Fruit fly (Drosophila melanogaster) whole organism, embryonic: Measurements from ENCODE around the gene Sirt6.

ENCODE experiments used
- CG10366 ChIP-seq: fragments of 200-800 bp; sonication (Bioruptor generic); IDR thresholded peaks from 2 replicates; pipeline ENCODE4 v1.3.6; 2022; ENCODE audit warnings: missing biosample characterization, missing genetic modification characterization
- CG11247 ChIP-seq: fragments of 200-800 bp; sonication (Bioruptor generic); IDR thresholded peaks from 2 replicates; pipeline ENCODE4 v1.3.6; 2022; ENCODE audit warnings: missing biosample characterization, missing genetic modification characterization
- CG12071 ChIP-seq: fragments of 200-800 bp; sonication (Bioruptor generic); optimal IDR thresholded peaks from 3 replicates; lab custom pipeline; 2018; ENCODE audit warnings: missing biosample characterization, mild to moderate bottlenecking, missing genetic modification characterization
- CG12299 ChIP-seq: fragments of 200-800 bp; sonication (Bioruptor generic); optimal IDR thresholded peaks from 2 replicates; lab custom pipeline; 2018; ENCODE audit warnings: missing biosample characterization, mild to moderate bottlenecking, missing genetic modification characterization
- CG13894 ChIP-seq: fragments of 200-800 bp; sonication (Bioruptor generic); optimal IDR thresholded peaks from 3 replicates; lab custom pipeline; 2018; ENCODE audit warnings: missing biosample characterization, mild to moderate bottlenecking, missing genetic modification characterization, moderate library complexity
- CG16815 ChIP-seq: fragments of 200-800 bp; sonication (Bioruptor generic); optimal IDR thresholded peaks from 3 replicates; lab custom pipeline; 2017; ENCODE audit warnings: missing biosample characterization, mild to moderate bottlenecking, missing genetic modification characterization
- CG17829 ChIP-seq: fragments of 200-800 bp; optimal IDR thresholded peaks from 2 replicates; lab custom pipeline; 2019; ENCODE audit warnings: missing biosample characterization, mild to moderate bottlenecking, missing genetic modification characterization, moderate library complexity
- CG1792 ChIP-seq: fragments of 200-800 bp; sonication (Bioruptor generic); optimal IDR thresholded peaks from 2 replicates; lab custom pipeline; 2016; ENCODE audit warnings: missing biosample characterization, missing genetic modification characterization
- CG2116 ChIP-seq: fragments of 200-800 bp; sonication (Bioruptor generic); optimal IDR thresholded peaks from 3 replicates; lab custom pipeline; 2018; ENCODE audit warnings: missing biosample characterization, mild to moderate bottlenecking, missing genetic modification characterization
- CG3726 ChIP-seq: fragments of 200-800 bp; sonication (Bioruptor generic); IDR thresholded peaks from 3 replicates; pipeline ENCODE4, ENCODE4 v1.3.6; 2022; ENCODE audit warnings: missing biosample characterization, missing genetic modification characterization
- CG3847 ChIP-seq: fragments of 200-800 bp; sonication (Bioruptor generic); IDR thresholded peaks from 2 replicates; pipeline ENCODE4 v1.3.6; 2022; ENCODE audit warnings: missing biosample characterization, missing genetic modification characterization
- CG6765 ChIP-seq: fragments of 200-800 bp; sonication (Bioruptor generic); optimal IDR thresholded peaks from 3 replicates; lab custom pipeline; 2017; ENCODE audit warnings: missing biosample characterization, mild to moderate bottlenecking, missing genetic modification characterization
- CG7928 ChIP-seq: fragments of 200-800 bp; sonication (Bioruptor generic); optimal IDR thresholded peaks from 2 replicates; lab custom pipeline; 2017; ENCODE audit warnings: missing biosample characterization, mild to moderate bottlenecking, missing genetic modification characterization
- CG8089 ChIP-seq: fragments of 200-800 bp; sonication (Bioruptor generic); optimal IDR thresholded peaks from 3 replicates; lab custom pipeline; 2016; ENCODE audit warnings: missing biosample characterization, missing genetic modification characterization
- CTCF ChIP-seq: fragments of 200-800 bp; sonication (Bioruptor generic); optimal IDR thresholded peaks from 2 replicates; lab custom pipeline; 2017; ENCODE audit warnings: missing biosample characterization, mild to moderate bottlenecking, missing genetic modification characterization, moderate library complexity
- Deaf1 ChIP-seq: fragments of 200-800 bp; optimal IDR thresholded peaks from 3 replicates; lab custom pipeline; 2019; ENCODE audit warnings: missing biosample characterization, mild to moderate bottlenecking, missing genetic modification characterization, moderate library complexity
- Dek ChIP-seq: fragments of 200-800 bp; sonication (Bioruptor generic); optimal IDR thresholded peaks from 3 replicates; lab custom pipeline; 2019; ENCODE audit warnings: missing biosample characterization, mild to moderate bottlenecking, missing genetic modification characterization, moderate library complexity
- Ets97D ChIP-seq: fragments of 200-800 bp; sonication (Bioruptor generic); optimal IDR thresholded peaks from 3 replicates; lab custom pipeline; 2016; ENCODE audit warnings: missing biosample characterization, missing genetic modification characterization
- Fer2 ChIP-seq: fragments of 200-800 bp; sonication (Bioruptor generic); optimal IDR thresholded peaks from 2 replicates; lab custom pipeline; 2018; ENCODE audit warnings: missing biosample characterization, mild to moderate bottlenecking, missing genetic modification characterization, moderate library complexity
- Fer3 ChIP-seq: fragments of 200-800 bp; sonication (Bioruptor generic); optimal IDR thresholded peaks from 2 replicates; lab custom pipeline; 2018; ENCODE audit warnings: missing biosample characterization, mild to moderate bottlenecking, missing genetic modification characterization, moderate library complexity
- Hey ChIP-seq: fragments of 200-800 bp; sonication (Bioruptor generic); optimal IDR thresholded peaks from 3 replicates; lab custom pipeline; 2018; ENCODE audit warnings: missing biosample characterization, mild to moderate bottlenecking, missing genetic modification characterization
- Hmx ChIP-seq: fragments of 200-800 bp; sonication (Bioruptor generic); optimal IDR thresholded peaks from 2 replicates; lab custom pipeline; 2016; ENCODE audit warnings: missing biosample characterization, missing genetic modification characterization
- NFAT ChIP-seq: fragments of 200-800 bp; sonication (Bioruptor generic); IDR thresholded peaks from 2 replicates; pipeline ENCODE4 v1.3.6; 2022; ENCODE audit warnings: missing biosample characterization, missing genetic modification characterization
- Neu2 ChIP-seq: fragments of 200-800 bp; sonication (Bioruptor generic); optimal IDR thresholded peaks from 3 replicates; lab custom pipeline; 2016; ENCODE audit warnings: missing biosample characterization, missing genetic modification characterization, borderline replicate concordance
- Scr ChIP-seq: fragments of 200-800 bp; sonication (Bioruptor generic); IDR thresholded peaks from 2 replicates; pipeline ENCODE4 v1.3.6; 2022; ENCODE audit warnings: missing biosample characterization, missing genetic modification characterization; ENCODE audit not compliant: partially characterized antibody
- TFAM ChIP-seq: fragments of 200-800 bp; sonication (Bioruptor generic); optimal IDR thresholded peaks from 2 replicates; lab custom pipeline; 2017; ENCODE audit warnings: missing biosample characterization, missing genetic modification characterization, inconsistent platforms
- Taf1 ChIP-seq: fragments of 200-800 bp; sonication (Bioruptor generic); IDR thresholded peaks from 2 replicates; pipeline ENCODE4 v1.3.6; 2022; ENCODE audit warnings: missing biosample characterization, missing genetic modification characterization
- ab ChIP-seq: fragments of 200-800 bp; sonication (Bioruptor generic); optimal IDR thresholded peaks from 2 replicates; lab custom pipeline; 2016; ENCODE audit warnings: missing biosample characterization, missing genetic modification characterization
- abd-A ChIP-seq: fragments of 200-800 bp; sonication (Bioruptor generic); optimal IDR thresholded peaks from 3 replicates; lab custom pipeline; 2019; ENCODE audit warnings: missing biosample characterization, mild to moderate bottlenecking, missing genetic modification characterization, moderate library complexity
- ap ChIP-seq: fragments of 200-800 bp; sonication (Bioruptor generic); IDR thresholded peaks from 2 replicates; pipeline ENCODE4 v1.3.6; 2022; ENCODE audit warnings: missing biosample characterization, missing genetic modification characterization
- br ChIP-seq: fragments of >200 bp; optimal IDR thresholded peaks from 2 replicates; lab custom pipeline; 2017
- crc ChIP-seq: fragments of 200-800 bp; sonication (Bioruptor generic); optimal IDR thresholded peaks from 2 replicates; lab custom pipeline; 2016; ENCODE audit warnings: missing biosample characterization, missing genetic modification characterization
- ftz-f1 ChIP-seq: fragments of 200-800 bp; sonication (Bioruptor generic); optimal IDR thresholded peaks from 2 replicates; lab custom pipeline; 2016; ENCODE audit warnings: missing biosample characterization, missing genetic modification characterization
- hb ChIP-seq: fragments of 200-800 bp; sonication (Bioruptor generic); IDR thresholded peaks from 3 replicates; pipeline ENCODE4 v1.3.6; 2022; ENCODE audit warnings: missing biosample characterization, missing genetic modification characterization; ENCODE audit not compliant: partially characterized antibody
- hbn ChIP-seq: fragments of 200-800 bp; sonication (Bioruptor generic); IDR thresholded peaks from 2 replicates; pipeline ENCODE4 v1.3.6; 2022; ENCODE audit warnings: missing biosample characterization, missing genetic modification characterization; ENCODE audit not compliant: partially characterized antibody
- inv ChIP-seq: fragments of 200-800 bp; sonication (Bioruptor generic); IDR thresholded peaks from 2 replicates; pipeline ENCODE4 v1.3.6; 2022; ENCODE audit warnings: missing biosample characterization, missing genetic modification characterization; ENCODE audit not compliant: partially characterized antibody
- knrl ChIP-seq: fragments of 200-800 bp; sonication (Bioruptor generic); IDR thresholded peaks from 3 replicates; pipeline ENCODE4 v1.3.6; 2022; ENCODE audit warnings: missing biosample characterization, missing genetic modification characterization; ENCODE audit not compliant: partially characterized antibody
- lmd ChIP-seq: fragments of 200-800 bp; sonication (Bioruptor generic); IDR thresholded peaks from 2 replicates; pipeline ENCODE4 v1.3.6; 2022; ENCODE audit warnings: missing biosample characterization, missing genetic modification characterization
- nerfin-1 ChIP-seq: fragments of 200-800 bp; sonication (Bioruptor generic); optimal IDR thresholded peaks from 3 replicates; lab custom pipeline; 2019; ENCODE audit warnings: missing biosample characterization, mild to moderate bottlenecking, missing genetic modification characterization, moderate library complexity
- nmo ChIP-seq: fragments of 200-800 bp; sonication (Bioruptor generic); optimal IDR thresholded peaks from 2 replicates; lab custom pipeline; 2018; ENCODE audit warnings: missing biosample characterization, mild to moderate bottlenecking, missing genetic modification characterization, moderate library complexity
- oc ChIP-seq: fragments of 200-800 bp; sonication (Bioruptor generic); optimal IDR thresholded peaks from 2 replicates; lab custom pipeline; 2018; ENCODE audit warnings: missing biosample characterization, mild to moderate bottlenecking, missing genetic modification characterization, moderate library complexity
- pfk ChIP-seq: fragments of 200-800 bp; sonication (Bioruptor generic); optimal IDR thresholded peaks from 2 replicates; lab custom pipeline; 2018; ENCODE audit warnings: missing biosample characterization, mild to moderate bottlenecking, missing genetic modification characterization, moderate library complexity
- ranshi ChIP-seq: fragments of 200-800 bp; sonication (Bioruptor generic); IDR thresholded peaks from 2 replicates; pipeline ENCODE4 v1.3.6; 2022; ENCODE audit warnings: missing biosample characterization, missing genetic modification characterization
- slbo ChIP-seq: fragments of 200-800 bp; sonication (Bioruptor generic); IDR thresholded peaks from 2 replicates; pipeline ENCODE4 v1.3.6; 2022; ENCODE audit warnings: missing biosample characterization, missing genetic modification characterization
- tna ChIP-seq: fragments of 200-800 bp; sonication (Bioruptor generic); IDR thresholded peaks from 2 replicates; pipeline ENCODE4 v1.3.6; 2022; ENCODE audit warnings: missing biosample characterization, missing genetic modification characterization; ENCODE audit not compliant: partially characterized antibody
- usp ChIP-seq: fragments of >200 bp; optimal IDR thresholded peaks from 2 replicates; lab custom pipeline; 2017; ENCODE audit warnings: missing biosample characterization, missing genetic modification characterization
- vnd ChIP-seq: fragments of 200-800 bp; sonication (Bioruptor generic); IDR thresholded peaks from 3 replicates; pipeline ENCODE4 v1.3.6; 2022; ENCODE audit warnings: missing biosample characterization, missing genetic modification characterization; ENCODE audit not compliant: partially characterized antibody
- vvl ChIP-seq: fragments of 200-800 bp; sonication (Bioruptor generic); IDR thresholded peaks from 2 replicates; pipeline ENCODE4 v1.3.6; 2022; ENCODE audit warnings: missing biosample characterization, missing genetic modification characterization
- zen ChIP-seq: fragments of 200-800 bp; sonication (Bioruptor generic); optimal IDR thresholded peaks from 3 replicates; lab custom pipeline; 2018; ENCODE audit warnings: missing biosample characterization, mild to moderate bottlenecking, missing genetic modification characterization, moderate library complexity
- zen2 ChIP-seq: fragments of 200-800 bp; sonication (Bioruptor generic); IDR thresholded peaks from 3 replicates; pipeline ENCODE4 v1.3.6; 2022; ENCODE audit warnings: missing biosample characterization, missing genetic modification characterization; ENCODE audit not compliant: partially characterized antibody
- zf30C ChIP-seq: fragments of 200-800 bp; sonication (Bioruptor generic); optimal IDR thresholded peaks from 3 replicates; lab custom pipeline; 2018; ENCODE audit warnings: missing biosample characterization, mild to moderate bottlenecking, missing genetic modification characterization

Gene Sirt6

dm6 chr3R:10265552-10266137 is 4.0 kb upstream of the Sirt6 start (continued):
- no peak for TF ChIP-seq zen2 (GFP tag; lab: Robert Waterston, UW)
- no peak for TF ChIP-seq CG8089 (GFP tag; lab: Kevin White, UChicago)
- TF ChIP-seq Fer2 (tag; lab: Kevin White, UChicago) = no peak
- TF ChIP-seq CG13894 (tag; lab: Kevin White, UChicago) = peak; percentile 9
- TF ChIP-seq Hey = no peak
- peak; percentile 87 for TF ChIP-seq slbo (GFP tag; lab: Robert Waterston, UW)
- peak; percentile 69; the same call in 1 of the 2 replicates for TF ChIP-seq Taf1 (GFP tag; lab: Robert Waterston, UW)
- TF ChIP-seq ftz-f1 (GFP tag; lab: Kevin White, UChicago) = no peak
- peak; percentile 58 for TF ChIP-seq vvl (GFP tag; lab: Robert Waterston, UW)
- TF ChIP-seq TFAM (GFP tag; lab: Kevin White, UChicago) = no peak
- peak; percentile 27 for TF ChIP-seq zen
- peak; percentile 48 for TF ChIP-seq CG12071 (GFP tag; lab: Kevin White, UChicago)
- no peak for TF ChIP-seq br (lab: Kevin White, UChicago)
- TF ChIP-seq nerfin-1 (tag; lab: Kevin White, UChicago) = peak; percentile 0
- peak; percentile 72 for TF ChIP-seq CG3847 (GFP tag; lab: Robert Waterston, UW)
- peak; percentile 45 for TF ChIP-seq CG10366 (GFP tag; lab: Robert Waterston, UW)
- TF ChIP-seq lmd (GFP tag; lab: Robert Waterston, UW) = peak; percentile 64; the same call in 1 of the 2 replicates
- no peak for TF ChIP-seq usp (GFP tag; lab: Kevin White, UChicago)
- no peak for TF ChIP-seq abd-A (tag; lab: Kevin White, UChicago)
- TF ChIP-seq Ets97D (GFP tag; lab: Kevin White, UChicago) = peak; percentile 27
- TF ChIP-seq CG7928 = no peak
- TF ChIP-seq CTCF (GFP tag; lab: Kevin White, UChicago) = no peak
- peak; percentile 23 for TF ChIP-seq CG1792 (GFP tag; lab: Kevin White, UChicago)
- no peak for TF ChIP-seq tna
- TF ChIP-seq CG11247 (GFP tag; lab: Robert Waterston, UW) = peak; percentile 24
- TF ChIP-seq Fer3 = peak; percentile 44
- TF ChIP-seq vnd (GFP tag; lab: Robert Waterston, UW) = no peak
- TF ChIP-seq CG6765 (GFP tag; lab: Kevin White, UChicago) = peak; percentile 35
- TF ChIP-seq hbn (GFP tag; lab: Robert Waterston, UW) = no peak
- peak; percentile 62 for TF ChIP-seq NFAT (GFP tag; lab: Robert Waterston, UW)
- no peak for TF ChIP-seq ap (GFP tag; lab: Robert Waterston, UW)
- TF ChIP-seq CG16815 = peak; percentile 18
- TF ChIP-seq ab (GFP tag; lab: Kevin White, UChicago) = no peak
- TF ChIP-seq CG3726 (GFP tag; lab: Robert Waterston, UW) = no peak
- no peak for TF ChIP-seq hb (GFP tag; lab: Robert Waterston, UW)
- TF ChIP-seq Scr (GFP tag; lab: Robert Waterston, UW) = no peak
- TF ChIP-seq Deaf1 (tag; lab: Kevin White, UChicago) = no peak
- TF ChIP-seq Hmx (GFP tag; lab: Kevin White, UChicago) = peak; percentile 23
- TF ChIP-seq nmo = peak; percentile 55
- TF ChIP-seq Dek (tag; lab: Kevin White, UChicago) = peak; percentile 20
- peak; percentile 11 for TF ChIP-seq CG12299 (tag; lab: Kevin White, UChicago)
- TF ChIP-seq inv (GFP tag; lab: Robert Waterston, UW) = no peak
- TF ChIP-seq oc = no peak
- TF ChIP-seq crc = peak; percentile 9
- TF ChIP-seq pfk (GFP tag; lab: Kevin White, UChicago) = no peak
- TF ChIP-seq Neu2 (GFP tag; lab: Kevin White, UChicago) = no peak
- peak; percentile 7 for TF ChIP-seq CG2116
- TF ChIP-seq zf30C (GFP tag; lab: Kevin White, UChicago) = no peak
- peak; percentile 40 for TF ChIP-seq ranshi
- no peak for TF ChIP-seq CG17829 (tag; lab: Kevin White, UChicago)
- TF ChIP-seq knrl = no peak
